Fruit fly (Drosophila melanogaster): ENCODE measurements around the gene CG14983.

CG14983 gene

dm6 chr3L:3898978-3899377, 50.1 kb downstream of the CG14983 start, which contains the start of gene Ccz1 (continued):
- TF ChIP-seq CG1529 (GFP tag; optimal IDR thresholded peaks at IDR 0.05): peak; percentile 56
- peak; percentile 58 for TF ChIP-seq schlank (tag; optimal IDR thresholded peaks at IDR 0.05)
- TF ChIP-seq CG6791 (GFP tag; IDR thresholded peaks at IDR 0.05; ENCODE audit: partially characterized antibody): no peak
- TF ChIP-seq Adf1 (GFP tag; IDR thresholded peaks at IDR 0.05): no peak
- peak; percentile 94 for TF ChIP-seq YL-1 (GFP tag; optimal IDR thresholded peaks at IDR 0.05)
- TF ChIP-seq CG9932 (GFP tag; IDR thresholded peaks at IDR 0.05): no peak
- peak; percentile 64 for TF ChIP-seq Meics (GFP tag; optimal IDR thresholded peaks at IDR 0.05)
- TF ChIP-seq sc (optimal IDR thresholded peaks at IDR 0.05): no peak
- peak; percentile 59 for TF ChIP-seq sc (GFP tag; optimal IDR thresholded peaks at IDR 0.05)
- TF ChIP-seq h (optimal IDR thresholded peaks at IDR 0.05): no peak
- TF ChIP-seq gcm (GFP tag; optimal IDR thresholded peaks at IDR 0.05): peak; percentile 12
- no peak for TF ChIP-seq D (optimal IDR thresholded peaks at IDR 0.05)
- peak; percentile 21 for TF ChIP-seq D (GFP tag; optimal IDR thresholded peaks at IDR 0.05)
- peak; percentile 67 for TF ChIP-seq mam (GFP tag; optimal IDR thresholded peaks at IDR 0.05)
- TF ChIP-seq CG16863 (GFP tag; optimal IDR thresholded peaks at IDR 0.05): peak; percentile 53
- no peak for TF ChIP-seq CG6175 (GFP tag; IDR thresholded peaks at IDR 0.05)
- TF ChIP-seq Camta (GFP tag; optimal IDR thresholded peaks at IDR 0.05): peak; percentile 79
- peak; percentile 71 to 73 for TF ChIP-seq chif (GFP tag; optimal IDR thresholded peaks at IDR 0.05)
- TF ChIP-seq Kr (GFP tag; optimal IDR thresholded peaks at IDR 0.05): no peak
- peak in 1 of 2 experiments; percentile 58 for TF ChIP-seq Hr51 (GFP tag; optimal IDR thresholded peaks at IDR 0.05)
- TF ChIP-seq Dad (GFP tag; optimal IDR thresholded peaks at IDR 0.05): peak; percentile 51
- TF ChIP-seq E2f1 (GFP tag; IDR thresholded peaks at IDR 0.05): no peak
- TF ChIP-seq tap (tag; optimal IDR thresholded peaks at IDR 0.05): no peak
- peak; percentile 13 for TF ChIP-seq fd96Cb (tag; optimal IDR thresholded peaks at IDR 0.05)
- TF ChIP-seq CG30020 (tag; optimal IDR thresholded peaks at IDR 0.05): peak; percentile 51
- TF ChIP-seq PHDP (tag; optimal IDR thresholded peaks at IDR 0.05): peak; percentile 61
- TF ChIP-seq H2.0 (GFP tag; IDR thresholded peaks at IDR 0.05): no peak
- TF ChIP-seq ab (GFP tag; optimal IDR thresholded peaks at IDR 0.05): no peak
- TF ChIP-seq CG4328 (GFP tag; optimal IDR thresholded peaks at IDR 0.05): peak; percentile 67
- no peak for TF ChIP-seq CG12219 (GFP tag; optimal IDR thresholded peaks at IDR 0.05)
- TF ChIP-seq CG10654 (GFP tag; optimal IDR thresholded peaks at IDR 0.05): peak; percentile 68
- TF ChIP-seq CG1832 (GFP tag; optimal IDR thresholded peaks at IDR 0.05): no peak
- no peak for TF ChIP-seq CG4404 (GFP tag; IDR thresholded peaks at IDR 0.05)
- no peak for TF ChIP-seq ttk (GFP tag; IDR thresholded peaks at IDR 0.05)
- TF ChIP-seq CG9727 (GFP tag; optimal IDR thresholded peaks at IDR 0.05): peak; percentile 71
- no peak for TF ChIP-seq tgo (GFP tag; IDR thresholded peaks at IDR 0.05)
- no peak for TF ChIP-seq Hr39 (optimal IDR thresholded peaks at IDR 0.05)
- TF ChIP-seq yki (optimal IDR thresholded peaks at IDR 0.05): no peak
- no peak for TF ChIP-seq danr (GFP tag; IDR thresholded peaks at IDR 0.05)
- peak; percentile 51 for TF ChIP-seq CG5180 (GFP tag; optimal IDR thresholded peaks at IDR 0.05)
- TF ChIP-seq TFAM (GFP tag; optimal IDR thresholded peaks at IDR 0.05): peak; percentile 9
- TF ChIP-seq Nf-YC (tag; optimal IDR thresholded peaks at IDR 0.05): peak; percentile 13
- TF ChIP-seq CG8478 (optimal IDR thresholded peaks at IDR 0.05): no peak
- no peak for TF ChIP-seq CG4730 (GFP tag; IDR thresholded peaks at IDR 0.05)
- TF ChIP-seq chn (GFP tag; optimal IDR thresholded peaks at IDR 0.05): peak; percentile 62
- TF ChIP-seq pita (GFP tag; optimal IDR thresholded peaks at IDR 0.05): no peak
- TF ChIP-seq fu2 (GFP tag; optimal IDR thresholded peaks at IDR 0.05): peak; percentile 54
- no peak for TF ChIP-seq sim (GFP tag; IDR thresholded peaks at IDR 0.05)
- TF ChIP-seq Sox102F (GFP tag; optimal IDR thresholded peaks at IDR 0.05): peak; percentile 65
- TF ChIP-seq CG10209 (GFP tag; optimal IDR thresholded peaks at IDR 0.05): peak; percentile 87
- peak; percentile 57 for TF ChIP-seq zfh2 (GFP tag; optimal IDR thresholded peaks at IDR 0.05)
- TF ChIP-seq CG1603 (tag; optimal IDR thresholded peaks at IDR 0.05): peak; percentile 77
- TF ChIP-seq otp (GFP tag; IDR thresholded peaks at IDR 0.05): no peak
- peak; percentile 60 for TF ChIP-seq CG9797 (GFP tag; optimal IDR thresholded peaks at IDR 0.05)
